Worm (Caenorhabditis elegans) whole organism, early embryonic: ENCODE measurements around the gene cth-2.

Source experiments
- B0310.2 ChIP-seq: sonication (generic microtip); optimal IDR thresholded peaks from 2 replicates; lab custom pipeline; 2016; ENCODE audit warnings: mild to moderate bottlenecking, missing genetic modification characterization, missing compliant biosample characterization
- ama-1 ChIP-seq: fragments of 150-350 bp; optimal IDR thresholded peaks from 2 replicates; lab custom pipeline; 2014
- ceh-13 ChIP-seq: fragments of 200-800 bp; sonication (Bioruptor generic); optimal IDR thresholded peaks from 2 replicates; lab custom pipeline; 2018; ENCODE audit warnings: mild to moderate bottlenecking, missing genetic modification characterization, missing compliant biosample characterization
- ceh-36 ChIP-seq: sonication (generic microtip); optimal IDR thresholded peaks from 2 replicates; lab custom pipeline; 2016; ENCODE audit warnings: missing genetic modification characterization, inconsistent platforms, missing compliant biosample characterization
- ets-7 ChIP-seq: sonication (generic microtip); optimal IDR thresholded peaks from 2 replicates; lab custom pipeline; 2016; ENCODE audit warnings: missing genotype, missing genetic modification characterization, missing compliant biosample characterization
- flt-1 ChIP-seq: fragments of 200-800 bp; sonication (Bioruptor generic); IDR thresholded peaks from 2 replicates; pipeline ENCODE4 v1.3.6; 2022; ENCODE audit warnings: missing genetic modification characterization, missing compliant biosample characterization
- tbx-11 ChIP-seq: fragments of 200-800 bp; sonication (Bioruptor generic); IDR thresholded peaks from 2 replicates; pipeline ENCODE4 v1.3.6; 2022; ENCODE audit warnings: missing genetic modification characterization, missing compliant biosample characterization

DNA sequence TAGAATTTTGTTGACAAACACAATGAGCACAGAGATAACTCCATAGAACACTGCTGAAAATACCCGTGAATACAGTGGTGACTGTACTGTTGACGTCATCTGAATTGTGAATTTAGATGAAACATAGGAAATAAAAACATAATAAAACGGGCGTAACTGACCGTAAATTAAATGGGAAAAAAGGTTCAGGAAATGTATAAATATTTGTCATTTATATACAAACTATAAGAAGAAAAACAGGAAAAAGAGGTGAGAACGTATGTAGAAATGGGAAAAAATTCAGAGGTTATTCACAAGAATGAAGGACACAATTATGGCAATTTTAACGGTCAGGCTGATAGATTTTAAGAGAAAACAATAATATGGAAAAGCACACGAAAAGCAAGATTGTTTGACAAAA, 45.2 kb downstream of the cth-2 start, which contains the start of gene sqv-7:
- TF ChIP-seq B0310.2 (tag; lab: Kevin White, UChicago), result no peak
- TF ChIP-seq tbx-11 (GFP tag; lab: Robert Waterston, UW), result no peak
- no peak for TF ChIP-seq ceh-36
- TF ChIP-seq ama-1, result no peak
- TF ChIP-seq ets-7 (tag; lab: Kevin White, UChicago), result no peak
- TF ChIP-seq ceh-13 (GFP tag; lab: Kevin White, UChicago), result no peak
- no peak for TF ChIP-seq flt-1
